Worm (Caenorhabditis elegans): ENCODE measurements around the gene rib-1.
A peak's percentile ranks its signal among the peaks of the same experiment; 100 is the strongest.

rib-1 gene

DNA sequence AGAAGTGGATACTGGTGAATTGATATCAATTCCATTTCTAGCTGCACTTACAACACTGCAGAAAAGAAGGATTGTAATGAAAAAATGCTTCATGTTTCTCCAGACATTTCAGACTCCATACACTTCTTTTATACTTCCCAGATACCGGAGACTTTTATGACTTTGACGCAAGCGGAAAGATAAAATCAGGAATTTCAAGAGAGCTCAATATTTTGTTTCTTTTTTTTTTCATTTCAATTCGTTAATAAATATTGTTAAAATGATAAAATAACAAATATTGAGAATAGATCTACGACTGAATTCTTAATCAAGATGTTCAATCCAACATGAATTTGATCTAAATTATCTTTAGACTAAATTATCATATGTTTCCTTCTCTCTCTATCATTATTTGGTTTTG lies 46.9 kb downstream of the rib-1 start, which contains the start of gene lys-5:
lys-5 (minus strand) TSS at position 101 of the 400 bp plus-strand sequence.
- no peak for TF ChIP-seq D2030.7 (GFP tag; IDR thresholded peaks at IDR 0.05)
- TF ChIP-seq snpc-3.4 (tag; optimal IDR thresholded peaks at IDR 0.05) = no peak
- TF ChIP-seq egl-44 (GFP tag; IDR thresholded peaks at IDR 0.05) = no peak
- TF ChIP-seq F57A8.1 (GFP tag; optimal IDR thresholded peaks at IDR 0.05) = no peak
- no peak for TF ChIP-seq K12H6.12 (tag; optimal IDR thresholded peaks at IDR 0.05)
- no peak for TF ChIP-seq efl-1 (GFP tag; optimal IDR thresholded peaks at IDR 0.05)
- no peak for TF ChIP-seq nfya-1 (tag; optimal IDR thresholded peaks at IDR 0.05; ENCODE audit: borderline replicate concordance, insufficient read depth)
- TF ChIP-seq F22D6.2 (tag; optimal IDR thresholded peaks at IDR 0.05) = no peak
- TF ChIP-seq dox-1 (GFP tag; IDR thresholded peaks at IDR 0.05) = no peak
- no peak for TF ChIP-seq die-1 (tag; optimal IDR thresholded peaks at IDR 0.05)
- TF ChIP-seq him-1 (tag; optimal IDR thresholded peaks at IDR 0.05) = no peak
- TF ChIP-seq fkh-3 (tag; optimal IDR thresholded peaks at IDR 0.05) = no peak

ce11 chrIV:11627847-11628246 lies 49.3 kb downstream of the rib-1 start, which contains the start of gene lys-6:
lys-6 (minus strand) TSS chrIV:11627947.
- TF ChIP-seq athp-1 (tag; optimal IDR thresholded peaks at IDR 0.05) (no peak), mel-28 (tag; optimal IDR thresholded peaks at IDR 0.05; ENCODE audit: borderline replicate concordance) (no peak), madf-6 (GFP tag; IDR thresholded peaks at IDR 0.05) (no peak), ztf-3 (GFP tag; optimal IDR thresholded peaks at IDR 0.05) (no peak), T07F8.4 (tag; optimal IDR thresholded peaks at IDR 0.05) (no peak), ceh-79 (tag; optimal IDR thresholded peaks at IDR 0.05) (no peak), egrh-3 (GFP tag; IDR thresholded peaks at IDR 0.05) (no peak), ztf-26 (tag; optimal IDR thresholded peaks at IDR 0.05) (no peak), lsl-1 (GFP tag; optimal IDR thresholded peaks at IDR 0.05) (no peak), hlh-12 (tag; optimal IDR thresholded peaks at IDR 0.05) (no peak), Y67H2A.10 (GFP tag; conservative IDR thresholded peaks at IDR 0.05) (no peak), fkh-3 (tag; optimal IDR thresholded peaks at IDR 0.05) (no peak), tlf-1 (GFP tag; optimal IDR thresholded peaks at IDR 0.05) (no peak), bed-1 (GFP tag; IDR thresholded peaks at IDR 0.05) (no peak)

- TF ChIP-seq madf-6 (GFP tag; IDR thresholded peaks at IDR 0.05) (peak; percentile 50), rcor-1 (GFP tag; IDR thresholded peaks at IDR 0.05) (no peak), ztf-28 (GFP tag; IDR thresholded peaks at IDR 0.05) (no peak)
These were observed 53.2 kb downstream of the rib-1 start, which contains the start of gene F58B3.4 for ce11 chrIV:11631750-11632149. F58B3.4 (minus strand) TSS chrIV:11631850.

All from whole organism, young adult.